Fruit fly (Drosophila melanogaster): ENCODE results near the gene pll.

pll gene

dm6 chr3R:27202330-27202729 is 50.7 kb downstream of the pll start (continued):
- TF ChIP-seq CG2678 (tag; optimal IDR thresholded peaks at IDR 0.05) (peak; percentile 8), Elba2 (GFP tag; optimal IDR thresholded peaks at IDR 0.05) (no peak), dysf (GFP tag; IDR thresholded peaks at IDR 0.05) (no peak), wdn (GFP tag; IDR thresholded peaks at IDR 0.05) (no peak), sens (GFP tag) (peak; percentile 61)

DNA sequence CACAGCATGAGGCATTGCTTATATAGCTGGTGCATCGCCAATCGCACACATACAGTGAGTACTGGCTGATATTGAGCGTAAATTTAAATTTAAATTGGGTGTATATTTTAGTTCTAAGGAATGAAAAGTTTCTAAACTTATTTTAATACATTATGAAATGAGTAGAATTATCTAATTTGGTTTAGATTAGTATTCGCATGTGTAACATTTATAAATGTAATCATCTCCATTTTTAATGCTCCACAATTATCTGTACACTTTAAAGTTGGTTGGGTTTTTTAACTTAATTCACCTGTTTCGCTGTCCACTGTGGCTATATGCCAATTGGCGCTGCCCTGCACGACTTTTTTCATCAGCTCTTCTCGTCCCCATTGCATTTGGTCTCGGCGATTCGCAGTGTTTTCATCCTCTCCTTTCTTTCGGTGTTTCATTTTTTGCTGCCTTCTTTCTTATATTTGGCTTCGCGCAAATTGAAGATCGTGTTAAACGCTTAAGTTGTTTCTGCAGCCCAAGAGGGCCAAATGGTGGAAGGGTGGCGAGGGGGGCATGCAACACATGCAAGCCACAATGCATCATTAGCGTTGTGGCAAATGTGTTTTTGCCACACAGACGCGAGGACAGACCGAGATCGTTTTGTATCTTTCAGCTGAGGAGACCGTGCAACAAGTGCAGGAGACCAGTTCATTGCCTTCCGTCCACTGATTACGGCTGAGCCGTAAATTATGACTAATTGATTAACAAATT is 51.3 kb downstream of the pll start:
- peak; percentile 68 for TF ChIP-seq nom (GFP tag; optimal IDR thresholded peaks at IDR 0.05)
- peak; percentile 58 for TF ChIP-seq Ets65A (GFP tag)
- peak in 1 of 2 experiments; percentile 72 for TF ChIP-seq bsh (GFP tag; optimal IDR thresholded peaks at IDR 0.05)
- TF ChIP-seq Drgx (GFP tag; IDR thresholded peaks at IDR 0.05), result peak; percentile 33; the same call in 1 of the 2 replicates
- TF ChIP-seq lbe (GFP tag; optimal IDR thresholded peaks at IDR 0.05), result peak; percentile 23
- TF ChIP-seq stwl (tag; optimal IDR thresholded peaks at IDR 0.05), result no peak

All from whole organism, embryonic.